Fruit fly (Drosophila melanogaster): ENCODE results near the gene nmd.

- TF ChIP-seq tai (GFP tag; optimal IDR thresholded peaks at IDR 0.05) (no peak), Hnf4 (GFP tag; optimal IDR thresholded peaks at IDR 0.05) (no peak), ey (GFP tag; optimal IDR thresholded peaks at IDR 0.05) (no peak), Hr83 (GFP tag; optimal IDR thresholded peaks at IDR 0.05; ENCODE audit: poor library complexity, severe bottlenecking) (no peak), h (GFP tag; optimal IDR thresholded peaks at IDR 0.05) (no peak), Dfd (GFP tag; optimal IDR thresholded peaks at IDR 0.05) (no peak), Rel (GFP tag; optimal IDR thresholded peaks at IDR 0.05) (no peak), Rel (tag; optimal IDR thresholded peaks at IDR 0.05) (no peak), sv (GFP tag; optimal IDR thresholded peaks at IDR 0.05) (no peak)
Observed at dm6 chr2L:10294798-10295669, 8.7 kb downstream of the nmd start, which contains the start of gene Hand.

Data from whole organism, wandering third instar larva.